Worm (Caenorhabditis elegans) whole organism, L2 larva: ENCODE data around the gene clec-184.

Experiments
- C34F6.9 ChIP-seq: fragments of 150-350 bp; optimal IDR thresholded peaks from 2 replicates; lab custom pipeline; 2014; ENCODE audit warnings: missing biosample characterization, missing genetic modification characterization
- F13H6.1 ChIP-seq: sonication (generic microtip); optimal IDR thresholded peaks from 2 replicates; lab custom pipeline; 2016; ENCODE audit warnings: missing genetic modification characterization, missing compliant biosample characterization
- R02D3.7 ChIP-seq: fragments of 150-350 bp; optimal IDR thresholded peaks from 2 replicates; lab custom pipeline; 2014; ENCODE audit warnings: missing biosample characterization, missing genetic modification characterization
- ZK546.5 ChIP-seq: sonication (generic microtip); optimal IDR thresholded peaks from 2 replicates; lab custom pipeline; 2017; ENCODE audit warnings: missing biosample characterization, missing genetic modification characterization
- alr-1 ChIP-seq: fragments of 150-350 bp; optimal IDR thresholded peaks from 2 replicates; lab custom pipeline; 2014; ENCODE audit warnings: missing biosample characterization, missing genetic modification characterization
- aly-2 ChIP-seq: fragments of 150-350 bp; optimal IDR thresholded peaks from 2 replicates; lab custom pipeline; 2014; ENCODE audit warnings: missing biosample characterization, missing genetic modification characterization
- ama-1 ChIP-seq: fragments of 150-350 bp; optimal IDR thresholded peaks from 2 replicates; lab custom pipeline; 2018; ENCODE audit warnings: inconsistent platforms
- ceh-82 ChIP-seq: fragments of 150-350 bp; optimal IDR thresholded peaks from 2 replicates; lab custom pipeline; 2014; ENCODE audit warnings: missing biosample characterization, missing genetic modification characterization
- crh-2 ChIP-seq: sonication (generic microtip); optimal IDR thresholded peaks from 2 replicates; lab custom pipeline; 2017; ENCODE audit warnings: missing biosample characterization, missing genetic modification characterization
- egl-27 ChIP-seq: sonication (generic microtip); optimal IDR thresholded peaks from 3 replicates; lab custom pipeline; 2017; ENCODE audit warnings: missing biosample characterization, missing genetic modification reagents, missing genetic modification characterization
- elt-1 ChIP-seq: fragments of 150-350 bp; optimal IDR thresholded peaks from 2 replicates; lab custom pipeline; 2014; ENCODE audit warnings: missing biosample characterization, missing genetic modification characterization
- elt-3 ChIP-seq: sonication (generic microtip); optimal IDR thresholded peaks from 2 replicates; lab custom pipeline; 2017; ENCODE audit warnings: missing biosample characterization, missing genetic modification characterization
- fos-1 ChIP-seq: fragments of 150-350 bp; optimal IDR thresholded peaks from 2 replicates; lab custom pipeline; 2014; ENCODE audit warnings: missing biosample characterization, missing genetic modification characterization
- gmeb-1 ChIP-seq: fragments of 150-350 bp; optimal IDR thresholded peaks from 2 replicates; lab custom pipeline; 2014; ENCODE audit warnings: missing biosample characterization, missing genetic modification characterization
- lin-11 ChIP-seq: fragments of 150-350 bp; sonication (generic microtip); optimal IDR thresholded peaks from 2 replicates; lab custom pipeline; 2014; ENCODE audit warnings: missing biosample characterization, missing genetic modification characterization, inconsistent platforms, mixed read lengths
- lin-13 ChIP-seq: fragments of 150-350 bp; optimal IDR thresholded peaks from 2 replicates; lab custom pipeline; 2014; ENCODE audit warnings: missing biosample characterization, missing genetic modification reagents, missing genetic modification characterization
- lin-39 ChIP-seq: fragments of 150-350 bp; optimal IDR thresholded peaks from 2 replicates; lab custom pipeline; 2014; ENCODE audit warnings: missing biosample characterization, missing genetic modification reagents, missing genetic modification characterization
- mab-5 ChIP-seq: fragments of 150-350 bp; optimal IDR thresholded peaks from 2 replicates; lab custom pipeline; 2014; ENCODE audit warnings: missing biosample characterization, missing genetic modification characterization
- mbf-1 ChIP-seq: sonication (generic microtip); optimal IDR thresholded peaks from 2 replicates; lab custom pipeline; 2017; ENCODE audit warnings: missing biosample characterization, missing genetic modification characterization
- nhr-11 ChIP-seq: fragments of 150-350 bp; optimal IDR thresholded peaks from 2 replicates; lab custom pipeline; 2014; ENCODE audit warnings: missing biosample characterization, missing genetic modification characterization
- nhr-12 ChIP-seq: fragments of 150-350 bp; optimal IDR thresholded peaks from 2 replicates; lab custom pipeline; 2014; ENCODE audit warnings: missing biosample characterization, missing genetic modification characterization
- nhr-129 ChIP-seq: fragments of 150-350 bp; optimal IDR thresholded peaks from 2 replicates; lab custom pipeline; 2014; ENCODE audit warnings: missing biosample characterization, missing genetic modification characterization
- nhr-21 ChIP-seq: fragments of 150-350 bp; optimal IDR thresholded peaks from 2 replicates; lab custom pipeline; 2014; ENCODE audit warnings: missing biosample characterization, missing genetic modification characterization
- nhr-23 ChIP-seq: fragments of 150-350 bp; optimal IDR thresholded peaks from 2 replicates; lab custom pipeline; 2014; ENCODE audit warnings: missing biosample characterization, missing genetic modification reagents, missing genetic modification characterization
- nhr-237 ChIP-seq: fragments of 150-350 bp; optimal IDR thresholded peaks from 2 replicates; lab custom pipeline; 2014; ENCODE audit warnings: missing biosample characterization, missing genetic modification characterization
- nhr-6 ChIP-seq: fragments of 150-350 bp; optimal IDR thresholded peaks from 2 replicates; lab custom pipeline; 2014; ENCODE audit warnings: missing biosample characterization, missing genetic modification characterization
- peb-1 ChIP-seq: fragments of 150-350 bp; optimal IDR thresholded peaks from 2 replicates; lab custom pipeline; 2014; ENCODE audit warnings: missing biosample characterization, missing genetic modification characterization
- sem-4 ChIP-seq: fragments of 150-350 bp; optimal IDR thresholded peaks from 2 replicates; lab custom pipeline; 2014; ENCODE audit warnings: missing biosample characterization, missing genetic modification reagents, missing genetic modification characterization
- sma-3 ChIP-seq: sonication (generic microtip); optimal IDR thresholded peaks from 2 replicates; lab custom pipeline; 2016; ENCODE audit warnings: missing genetic modification reagents, missing genetic modification characterization, missing compliant biosample characterization
- sma-9 ChIP-seq, 2 experiments: fragments of 150-350 bp in 1 of 2; sonication (generic microtip) in 1 of 2; optimal IDR thresholded peaks; 2 replicates each; lab custom pipeline; 2014 to 2016; ENCODE audit warnings: missing genetic modification characterization in 2 of 2, mild to moderate bottlenecking in 1 of 2, missing biosample characterization in 1 of 2, missing compliant biosample characterization in 1 of 2, missing genetic modification reagents in 1 of 2, moderate library complexity in 1 of 2
- snpc-4 ChIP-seq: fragments of 150-350 bp; optimal IDR thresholded peaks from 2 replicates; lab custom pipeline; 2014; ENCODE audit warnings: missing biosample characterization, missing genetic modification characterization
- unc-39 ChIP-seq: fragments of 150-350 bp; optimal IDR thresholded peaks from 2 replicates; lab custom pipeline; 2014; ENCODE audit warnings: missing biosample characterization, missing genetic modification characterization
- unc-55 ChIP-seq: fragments of 150-350 bp; sonication (generic microtip); optimal IDR thresholded peaks from 3 replicates; lab custom pipeline; 2014; ENCODE audit warnings: missing biosample characterization, missing genetic modification reagents, missing genetic modification characterization
- unc-62 ChIP-seq: fragments of 150-350 bp; optimal IDR thresholded peaks from 2 replicates; lab custom pipeline; 2014; ENCODE audit warnings: missing biosample characterization, missing genetic modification reagents, missing genetic modification characterization
- zag-1 ChIP-seq: fragments of 150-350 bp; optimal IDR thresholded peaks from 2 replicates; lab custom pipeline; 2014; ENCODE audit warnings: missing biosample characterization, missing genetic modification characterization
- ztf-1 ChIP-seq: fragments of 200-800 bp; sonication (Bioruptor generic); conservative IDR thresholded peaks from 2 replicates; pipeline ENCODE4 v1.3.6; 2022; ENCODE audit warnings: missing genetic modification characterization, missing compliant biosample characterization
- ztf-11 ChIP-seq: sonication (generic microtip); optimal IDR thresholded peaks from 2 replicates; lab custom pipeline; 2017; ENCODE audit warnings: missing biosample characterization, missing genetic modification characterization
- ztf-4 ChIP-seq: fragments of 150-350 bp; optimal IDR thresholded peaks from 2 replicates; lab custom pipeline; 2014; ENCODE audit warnings: missing biosample characterization, missing genetic modification characterization

Gene clec-184

ce11 chrIV:12454115-12454514 lies 21.7 kb downstream of the clec-184 start, which contains the start of gene spe-44:
TSS of gene spe-44 (minus strand) at chrIV:12454215.
- no peak for TF ChIP-seq lin-13 (GFP tag; lab: Kevin White, UChicago)

DNA sequence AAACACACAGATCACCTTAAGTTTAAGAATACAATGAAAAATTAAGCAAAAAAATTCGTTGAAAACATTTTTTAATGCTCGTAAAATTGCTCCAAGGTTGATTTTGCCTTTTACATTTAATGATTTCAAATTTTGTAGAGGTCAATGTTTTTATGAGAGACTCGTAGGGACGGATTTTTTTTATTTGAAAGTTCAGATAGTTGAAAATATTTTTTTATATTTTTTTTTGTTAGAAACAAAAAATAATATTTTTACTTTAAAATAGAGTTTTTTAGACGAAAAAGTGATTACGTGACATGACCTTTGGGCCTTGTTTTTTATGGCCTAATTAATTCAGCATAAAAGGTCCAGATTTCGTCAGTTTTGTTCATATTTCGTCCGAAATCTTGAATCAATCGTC lies 22.3 kb downstream of the clec-184 start, which contains the start of gene smz-1:
smz-1 (plus strand) TSS at position 301 of the 400 bp plus-strand sequence.
- no peak for TF ChIP-seq gmeb-1
- TF ChIP-seq ztf-4, result no peak
- TF ChIP-seq nhr-237, result no peak
- TF ChIP-seq unc-62, result no peak

ce11 chrIV:12456613-12457012 lies 24.2 kb downstream of the clec-184 start, which contains the start of gene C25G4.7:
TSS of gene C25G4.7 (plus strand) at chrIV:12456913.
- TF ChIP-seq R02D3.7 (tag; lab: Kevin White, UChicago) (no peak), ztf-1 (GFP tag; lab: Robert Waterston, UW) (no peak), ama-1 (no peak), mbf-1 (tag; lab: Kevin White, UChicago) (no peak), egl-27 (tag; lab: Kevin White, UChicago) (no peak)

ce11 chrIV:12463370-12463769 lies 30.9 kb downstream of the clec-184 start, which contains the start of gene C25G4.8:
TSS of gene C25G4.8 (minus strand) at chrIV:12463470.
- no peak for TF ChIP-seq nhr-6 (tag; lab: Kevin White, UChicago)
- no peak for TF ChIP-seq elt-1 (tag; lab: Kevin White, UChicago)
- TF ChIP-seq mbf-1 (tag; lab: Kevin White, UChicago), result no peak
- no peak for TF ChIP-seq nhr-11
- no peak for TF ChIP-seq R02D3.7 (tag; lab: Kevin White, UChicago)
- no peak for TF ChIP-seq egl-27 (tag; lab: Kevin White, UChicago)
- TF ChIP-seq C34F6.9 (tag; lab: Kevin White, UChicago), result no peak
- TF ChIP-seq crh-2 (tag; lab: Kevin White, UChicago), result no peak
- no peak for TF ChIP-seq nhr-21
- TF ChIP-seq zag-1 (tag; lab: Kevin White, UChicago), result no peak
- TF ChIP-seq, all 48 proteins: peak for 0

DNA sequence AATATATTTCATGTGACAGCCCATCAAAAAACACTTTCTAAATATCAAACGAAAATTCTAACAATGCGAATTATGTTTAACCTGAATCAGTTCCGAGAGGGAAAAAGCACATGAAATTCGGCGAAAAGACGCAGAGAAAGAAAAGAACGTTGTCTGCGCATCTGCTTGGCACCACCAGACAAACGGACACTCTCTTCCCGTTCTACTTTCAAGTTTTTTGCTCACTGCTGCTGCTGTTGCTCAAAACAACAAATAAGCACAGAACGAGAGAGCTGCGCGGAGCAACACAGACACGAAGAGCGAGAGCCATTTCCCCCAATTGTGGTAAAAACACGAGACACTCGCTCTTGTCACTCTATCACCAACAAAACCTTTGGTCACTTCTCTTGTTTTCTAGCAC lies 32.4 kb downstream of the clec-184 start:
- TF ChIP-seq lin-11 (tag; lab: Kevin White, UChicago) (peak; percentile 40), aly-2 (no peak), lin-39 (tag; lab: Kevin White, UChicago) (no peak), nhr-129 (tag; lab: Kevin White, UChicago) (peak; percentile 83), snpc-4 (tag; lab: Kevin White, UChicago) (no peak), mab-5 (no peak), ztf-11 (no peak), nhr-12 (tag; lab: Kevin White, UChicago) (no peak), sem-4 (tag; lab: Kevin White, UChicago) (no peak), unc-62 (no peak), lin-13 (GFP tag; lab: Kevin White, UChicago) (no peak), F13H6.1 (tag; lab: Kevin White, UChicago) (no peak), peb-1 (no peak), sma-3 (GFP tag; lab: Kevin White, UChicago) (no peak), fos-1 (tag; lab: Kevin White, UChicago) (no peak), sma-9 (GFP tag; optimal IDR thresholded peaks at IDR 0.05; lab: Kevin White, UChicago) (no peak), sma-9 (tag; optimal IDR thresholded peaks at IDR 0.05; lab: Kevin White, UChicago) (no peak), unc-55 (peak; percentile 63), ceh-82 (tag; lab: Kevin White, UChicago) (no peak), nhr-23 (tag; lab: Kevin White, UChicago) (no peak), alr-1 (tag; lab: Kevin White, UChicago) (no peak), unc-39 (tag; lab: Kevin White, UChicago) (no peak), nhr-6 (tag; lab: Kevin White, UChicago) (no peak), elt-3 (tag; lab: Kevin White, UChicago) (no peak), gmeb-1 (no peak), C34F6.9 (tag; lab: Kevin White, UChicago) (peak; percentile 55), ZK546.5 (tag; lab: Kevin White, UChicago) (no peak)
